Worm (Caenorhabditis elegans) whole organism, late embryonic: ENCODE measurements around the gene R08D7.4.

ENCODE experiments used
- K09A11.1 ChIP-seq: sonication (generic microtip); optimal IDR thresholded peaks from 2 replicates; lab custom pipeline; 2017; ENCODE audit warnings: antibody characterized with exemption, mild to moderate bottlenecking, missing genetic modification characterization, missing compliant biosample characterization; ENCODE audit not compliant: insufficient read depth
- ama-1 ChIP-seq: fragments of 150-350 bp; optimal IDR thresholded peaks from 2 replicates; lab custom pipeline; 2014
- ceh-22 ChIP-seq: sonication (generic microtip); optimal IDR thresholded peaks from 2 replicates; lab custom pipeline; 2017; ENCODE audit warnings: missing biosample characterization, missing genetic modification characterization
- ceh-31 ChIP-seq: sonication (generic microtip); optimal IDR thresholded peaks from 2 replicates; lab custom pipeline; 2016; ENCODE audit warnings: missing genetic modification characterization, missing compliant biosample characterization
- ets-4 ChIP-seq: sonication (generic microtip); optimal IDR thresholded peaks from 2 replicates; lab custom pipeline; 2016; ENCODE audit warnings: missing genetic modification characterization, missing compliant biosample characterization
- nfya-1 ChIP-seq: sonication (generic microtip); optimal IDR thresholded peaks from 2 replicates; lab custom pipeline; 2017; ENCODE audit warnings: missing genetic modification characterization, mild to moderate bottlenecking, missing compliant biosample characterization, antibody characterized with exemption, moderate library complexity
- odd-2 ChIP-seq: sonication (generic microtip); optimal IDR thresholded peaks from 2 replicates; lab custom pipeline; 2017; ENCODE audit warnings: antibody characterized with exemption, mild to moderate bottlenecking, missing genetic modification characterization, missing compliant biosample characterization
- pqm-1 ChIP-seq: sonication (generic microtip); optimal IDR thresholded peaks from 2 replicates; lab custom pipeline; 2016; ENCODE audit warnings: missing genetic modification characterization, missing compliant biosample characterization
- sox-2 ChIP-seq: fragments of 200-800 bp; sonication (Bioruptor generic); IDR thresholded peaks from 2 replicates; pipeline ENCODE4 v1.3.6; 2022; ENCODE audit warnings: missing genetic modification reagents, missing genetic modification characterization, missing compliant biosample characterization
- tbx-7 ChIP-seq: sonication (generic microtip); optimal IDR thresholded peaks from 2 replicates; lab custom pipeline; 2016; ENCODE audit warnings: missing genotype, missing genetic modification characterization, missing compliant biosample characterization
- ztf-16 ChIP-seq: sonication (generic microtip); optimal IDR thresholded peaks from 2 replicates; lab custom pipeline; 2017; ENCODE audit warnings: missing genetic modification characterization, missing compliant biosample characterization

DNA sequence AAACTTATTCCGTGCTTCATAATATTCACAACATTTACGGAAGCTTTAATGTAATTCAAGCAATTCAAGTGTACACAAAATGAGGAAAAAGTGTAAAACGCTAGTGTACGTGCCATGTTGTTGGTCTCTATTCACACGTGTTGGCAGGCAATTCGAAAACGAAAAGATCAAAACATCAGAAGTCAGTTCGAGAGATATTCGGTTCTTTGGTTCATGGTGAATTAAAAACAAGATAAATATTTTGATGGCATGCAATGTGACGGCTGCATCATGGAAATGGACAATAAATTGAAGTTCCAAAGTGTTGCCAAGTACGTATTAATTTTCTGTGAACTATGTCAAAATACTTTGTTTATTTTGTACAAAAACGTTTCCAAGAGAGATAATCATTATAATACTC lies 49.6 kb upstream of the R08D7.4 start:
- TF ChIP-seq sox-2 (GFP tag; lab: Robert Waterston, UW) (no peak), ama-1 (lab: Kevin White, UChicago) (peak; percentile 22), tbx-7 (no peak), ets-4 (no peak), pqm-1 (tag; lab: Kevin White, UChicago) (no peak), ceh-22 (no peak), odd-2 (tag; lab: Kevin White, UChicago) (no peak), K09A11.1 (tag; lab: Kevin White, UChicago) (no peak), ceh-31 (tag; lab: Kevin White, UChicago) (no peak), ztf-16 (tag; lab: Kevin White, UChicago) (no peak), nfya-1 (tag; lab: Kevin White, UChicago) (peak; percentile 34)
